Fruit fly (Drosophila melanogaster) whole organism, embryonic: ENCODE results near the gene Agpat1.

Source experiments
- Adf1 ChIP-seq: fragments of 200-800 bp; sonication (Bioruptor generic); IDR thresholded peaks from 2 replicates; pipeline ENCODE4 v1.3.6; 2022; ENCODE audit warnings: missing biosample characterization, missing genetic modification characterization
- Aef1 ChIP-seq: fragments of 200-800 bp; sonication (Bioruptor generic); IDR thresholded peaks from 3 replicates; pipeline ENCODE4 v1.3.6; 2022; ENCODE audit warnings: missing biosample characterization, missing genetic modification characterization
- Atf6 ChIP-seq: fragments of 200-800 bp; sonication (Bioruptor generic); IDR thresholded peaks from 2 replicates; pipeline ENCODE4 v1.3.6; 2022; ENCODE audit warnings: missing biosample characterization, missing genetic modification characterization
- CG1024 ChIP-seq: fragments of 200-800 bp; sonication (Bioruptor generic); IDR thresholded peaks from 2 replicates; pipeline ENCODE4 v1.3.6; 2022; ENCODE audit warnings: missing biosample characterization, missing genetic modification characterization
- CG10543 ChIP-seq: fragments of 200-800 bp; sonication (Bioruptor generic); optimal IDR thresholded peaks from 3 replicates; lab custom pipeline; 2017; ENCODE audit warnings: missing biosample characterization, mild to moderate bottlenecking, missing genetic modification characterization, moderate library complexity
- CG10979 ChIP-seq: fragments of 200-800 bp; sonication (Bioruptor generic); optimal IDR thresholded peaks from 2 replicates; lab custom pipeline; 2018; ENCODE audit warnings: missing biosample characterization, mild to moderate bottlenecking, missing genetic modification characterization, moderate library complexity
- CG12104 ChIP-seq: fragments of 200-800 bp; sonication (Bioruptor generic); optimal IDR thresholded peaks from 3 replicates; lab custom pipeline; 2016; ENCODE audit warnings: missing biosample characterization, missing genetic modification characterization
- CG12299 ChIP-seq: fragments of 200-800 bp; sonication (Bioruptor generic); optimal IDR thresholded peaks from 2 replicates; lab custom pipeline; 2018; ENCODE audit warnings: missing biosample characterization, mild to moderate bottlenecking, missing genetic modification characterization
- CG12659 ChIP-seq: fragments of 200-800 bp; sonication (Bioruptor generic); optimal IDR thresholded peaks from 3 replicates; lab custom pipeline; 2017; ENCODE audit warnings: mild to moderate bottlenecking, missing biosample characterization, missing genetic modification reagents, missing genetic modification characterization
- CG12942 ChIP-seq: fragments of 200-800 bp; sonication (Bioruptor generic); optimal IDR thresholded peaks from 3 replicates; lab custom pipeline; 2016; ENCODE audit warnings: missing biosample characterization, missing genetic modification characterization
- CG16813 ChIP-seq: fragments of 200-800 bp; sonication (Bioruptor generic); IDR thresholded peaks from 3 replicates; pipeline ENCODE4 v1.3.6; 2022; ENCODE audit warnings: missing biosample characterization, missing genetic modification characterization; ENCODE audit not compliant: partially characterized antibody
- CG17912 ChIP-seq: fragments of 200-800 bp; sonication (Bioruptor generic); optimal IDR thresholded peaks from 2 replicates; lab custom pipeline; 2018; ENCODE audit warnings: missing biosample characterization, mild to moderate bottlenecking, missing genetic modification characterization
- CG1832 ChIP-seq: fragments of 200-800 bp; sonication (Bioruptor generic); optimal IDR thresholded peaks from 2 replicates; lab custom pipeline; 2017; ENCODE audit warnings: missing biosample characterization, mild to moderate bottlenecking, missing genetic modification characterization, inconsistent platforms
- CG2678 ChIP-seq: fragments of 200-800 bp; sonication (Bioruptor generic); optimal IDR thresholded peaks from 3 replicates; lab custom pipeline; 2019; ENCODE audit warnings: missing biosample characterization, mild to moderate bottlenecking, missing genetic modification characterization, moderate library complexity
- CG31224 ChIP-seq: fragments of 200-800 bp; sonication (Bioruptor generic); IDR thresholded peaks from 2 replicates; pipeline ENCODE4 v1.3.6; 2022; ENCODE audit warnings: missing biosample characterization, missing genetic modification characterization
- CG3847 ChIP-seq: fragments of 200-800 bp; sonication (Bioruptor generic); IDR thresholded peaks from 2 replicates; pipeline ENCODE4 v1.3.6; 2022; ENCODE audit warnings: missing biosample characterization, missing genetic modification characterization
- CG5180 ChIP-seq: fragments of 200-800 bp; sonication (Bioruptor generic); optimal IDR thresholded peaks from 3 replicates; lab custom pipeline; 2017; ENCODE audit warnings: missing biosample characterization, missing genetic modification characterization, mild to moderate bottlenecking, moderate library complexity, missing genetic modification reagents
- CG6813 ChIP-seq: fragments of 200-800 bp; sonication (Bioruptor generic); optimal IDR thresholded peaks from 2 replicates; lab custom pipeline; 2017; ENCODE audit warnings: missing biosample characterization, missing genetic modification characterization, mild to moderate bottlenecking, moderate library complexity, missing genetic modification reagents
- Dip3 ChIP-seq: fragments of 200-800 bp; sonication (Bioruptor generic); optimal IDR thresholded peaks from 3 replicates; lab custom pipeline; 2016; ENCODE audit warnings: missing biosample characterization, missing genetic modification characterization
- Drgx ChIP-seq: fragments of 200-800 bp; sonication (Bioruptor generic); IDR thresholded peaks from 2 replicates; pipeline ENCODE4 v1.3.6; 2022; ENCODE audit warnings: missing biosample characterization, missing genetic modification characterization
- E2f2 ChIP-seq: fragments of 200-800 bp; sonication (Bioruptor generic); IDR thresholded peaks from 2 replicates; pipeline ENCODE4 v1.3.6; 2022; ENCODE audit warnings: missing biosample characterization, missing genetic modification characterization
- HHEX ChIP-seq: fragments of 200-800 bp; sonication (Bioruptor generic); optimal IDR thresholded peaks from 3 replicates; lab custom pipeline; 2017; ENCODE audit warnings: missing biosample characterization, mild to moderate bottlenecking, missing genetic modification characterization, missing genetic modification reagents
- HLHmδ ChIP-seq: fragments of 200-800 bp; sonication (Bioruptor generic); optimal IDR thresholded peaks from 2 replicates; lab custom pipeline; 2018; ENCODE audit warnings: missing biosample characterization, mild to moderate bottlenecking, missing genetic modification characterization, moderate library complexity
- MTF-1 ChIP-seq: fragments of 200-800 bp; sonication (Bioruptor generic); optimal IDR thresholded peaks from 2 replicates; lab custom pipeline; 2018; ENCODE audit warnings: missing biosample characterization, mild to moderate bottlenecking, missing genetic modification characterization, borderline replicate concordance
- Max ChIP-seq: fragments of 200-800 bp; sonication (Bioruptor generic); optimal IDR thresholded peaks from 2 replicates; lab custom pipeline; 2016; ENCODE audit warnings: missing biosample characterization, mild to moderate bottlenecking, missing genetic modification characterization
- Med ChIP-seq: fragments of 200-800 bp; sonication (Bioruptor generic); peaks from one replicate; lab custom pipeline; 2016; ENCODE audit warnings: missing biosample characterization, missing genetic modification characterization, mild to moderate bottlenecking, inconsistent platforms, moderate library complexity
- Nf-YA ChIP-seq: fragments of 200-800 bp; sonication (Bioruptor generic); IDR thresholded peaks from 2 replicates; pipeline ENCODE4 v1.3.6; 2022; ENCODE audit warnings: missing biosample characterization, missing genetic modification characterization
- Optix ChIP-seq: fragments of 200-800 bp; sonication (Bioruptor generic); IDR thresholded peaks from 3 replicates; pipeline ENCODE4 v1.3.6; 2022; ENCODE audit warnings: missing biosample characterization, missing genetic modification characterization
- Sox102F ChIP-seq: fragments of 200-800 bp; sonication (Bioruptor generic); optimal IDR thresholded peaks from 2 replicates; lab custom pipeline; 2018; ENCODE audit warnings: missing biosample characterization, mild to moderate bottlenecking, missing genetic modification characterization, moderate library complexity
- Tbp ChIP-seq: fragments of >200 bp; optimal IDR thresholded peaks from 2 replicates; lab custom pipeline; 2018; ENCODE audit warnings: missing biosample characterization, missing genetic modification characterization
- Trl ChIP-seq, 3 experiments: fragments of >200 bp in 2 of 3; fragments of 200-800 bp in 1 of 3; sonication (Bioruptor generic) in 1 of 3; optimal IDR thresholded peaks; 2 replicates in 1 of 3; 3 replicates in 2 of 3; lab custom pipeline; 2016 to 2017; ENCODE audit warnings: missing biosample characterization in 1 of 3, missing genetic modification characterization in 1 of 3
- ash1 ChIP-seq: fragments of 200-800 bp; sonication (Bioruptor generic); optimal IDR thresholded peaks from 2 replicates; lab custom pipeline; 2018; ENCODE audit warnings: missing biosample characterization, mild to moderate bottlenecking, missing genetic modification characterization
- ato ChIP-seq: fragments of 200-800 bp; sonication (Bioruptor generic); IDR thresholded peaks from 2 replicates; pipeline ENCODE4 v1.3.6; 2022; ENCODE audit warnings: missing biosample characterization, missing genetic modification characterization; ENCODE audit not compliant: partially characterized antibody
- bigmax ChIP-seq: fragments of 200-800 bp; sonication (Bioruptor generic); optimal IDR thresholded peaks from 2 replicates; lab custom pipeline; 2018; ENCODE audit warnings: missing biosample characterization, mild to moderate bottlenecking, missing genetic modification characterization
- bsh ChIP-seq, 2 experiments: fragments of 200-800 bp; sonication (Bioruptor generic); optimal IDR thresholded peaks; 2 replicates each; lab custom pipeline; 2017 to 2018; ENCODE audit warnings: mild to moderate bottlenecking in 2 of 2, missing biosample characterization in 2 of 2, missing genetic modification characterization in 2 of 2, moderate library complexity in 1 of 2
- cg ChIP-seq: fragments of 200-800 bp; sonication (Bioruptor generic); optimal IDR thresholded peaks from 3 replicates; lab custom pipeline; 2019; ENCODE audit warnings: missing biosample characterization, mild to moderate bottlenecking, missing genetic modification characterization, moderate library complexity
- corto ChIP-seq: fragments of 200-800 bp; sonication (Bioruptor generic); optimal IDR thresholded peaks from 2 replicates; lab custom pipeline; 2016; ENCODE audit warnings: missing biosample characterization, mild to moderate bottlenecking, missing genetic modification characterization, moderate library complexity
- gcm2 ChIP-seq: fragments of 200-800 bp; sonication (Bioruptor generic); optimal IDR thresholded peaks from 2 replicates; lab custom pipeline; 2016; ENCODE audit warnings: missing biosample characterization, missing genetic modification characterization
- hth ChIP-seq: fragments of >200 bp; optimal IDR thresholded peaks from 2 replicates; lab custom pipeline; 2017; ENCODE audit warnings: inconsistent platforms
- insv ChIP-seq, 2 experiments: fragments of 200-800 bp; sonication (Bioruptor generic); optimal IDR thresholded peaks; 3 replicates each; lab custom pipeline; 2016 to 2018; ENCODE audit warnings: missing biosample characterization in 2 of 2, missing genetic modification characterization in 2 of 2
- kah ChIP-seq: fragments of 200-800 bp; sonication (Bioruptor generic); optimal IDR thresholded peaks from 2 replicates; lab custom pipeline; 2018; ENCODE audit warnings: missing biosample characterization, mild to moderate bottlenecking, missing genetic modification characterization
- kay ChIP-seq: fragments of 200-800 bp; sonication (Bioruptor generic); optimal IDR thresholded peaks from 2 replicates; lab custom pipeline; 2016; ENCODE audit warnings: missing biosample characterization, missing genetic modification characterization
- luna ChIP-seq: fragments of 200-800 bp; sonication (Bioruptor generic); optimal IDR thresholded peaks from 2 replicates; lab custom pipeline; 2016; ENCODE audit warnings: missing biosample characterization, missing genetic modification characterization
- rib ChIP-seq: fragments of 200-800 bp; sonication (Bioruptor generic); IDR thresholded peaks from 2 replicates; pipeline ENCODE4 v1.3.6; 2022; ENCODE audit warnings: missing biosample characterization, missing genetic modification characterization
- schlank ChIP-seq: fragments of 200-800 bp; sonication (Bioruptor generic); optimal IDR thresholded peaks from 2 replicates; lab custom pipeline; 2018; ENCODE audit warnings: missing biosample characterization, mild to moderate bottlenecking, missing genetic modification characterization
- scrt ChIP-seq: fragments of 200-800 bp; sonication (Bioruptor generic); optimal IDR thresholded peaks from 2 replicates; lab custom pipeline; 2018; ENCODE audit warnings: missing biosample characterization, mild to moderate bottlenecking, missing genetic modification characterization, moderate library complexity
- sob ChIP-seq: fragments of 200-800 bp; sonication (Bioruptor generic); IDR thresholded peaks from 2 replicates; pipeline ENCODE4 v1.3.6; 2022; ENCODE audit warnings: missing biosample characterization, missing genetic modification characterization
- tio ChIP-seq: fragments of 200-800 bp; sonication (Bioruptor generic); optimal IDR thresholded peaks from 2 replicates; lab custom pipeline; 2017; ENCODE audit warnings: missing biosample characterization, missing genetic modification characterization, inconsistent platforms
- tna ChIP-seq: fragments of 200-800 bp; sonication (Bioruptor generic); IDR thresholded peaks from 2 replicates; pipeline ENCODE4 v1.3.6; 2022; ENCODE audit warnings: missing biosample characterization, missing genetic modification characterization; ENCODE audit not compliant: partially characterized antibody

Agpat1 gene

DNA sequence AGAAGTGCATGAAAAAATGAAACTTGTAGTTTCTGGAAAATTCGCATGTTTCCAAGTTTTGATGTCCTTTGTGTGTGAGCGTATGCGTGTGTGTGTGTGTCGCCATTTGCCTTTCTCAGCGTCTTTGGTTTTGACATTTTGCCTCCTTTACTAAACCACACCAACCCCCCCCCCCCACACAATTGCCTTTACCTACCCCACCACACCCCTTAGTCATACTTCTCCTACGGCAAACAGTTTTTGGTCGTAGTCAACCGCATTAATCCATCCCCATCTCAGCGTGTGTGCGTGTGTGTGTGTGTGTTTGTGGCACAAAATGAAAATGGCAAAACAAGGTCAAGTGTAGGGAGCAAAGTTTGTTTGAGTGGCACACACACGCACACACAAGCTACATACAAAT lies 16.1 kb upstream of the Agpat1 start (continued):
- no peak for TF ChIP-seq gcm2 (GFP tag; lab: Kevin White, UChicago)
- no peak for TF ChIP-seq Trl (optimal IDR thresholded peaks at IDR 0.05; lab: Kevin White, UChicago)
- TF ChIP-seq Trl (GFP tag; optimal IDR thresholded peaks at IDR 0.05; lab: Kevin White, UChicago) = no peak
- TF ChIP-seq cg = peak; percentile 53
- TF ChIP-seq ato = no peak
- TF ChIP-seq CG1024 (GFP tag; lab: Robert Waterston, UW) = no peak
- TF ChIP-seq Dip3 (GFP tag; lab: Kevin White, UChicago) = no peak
- no peak for TF ChIP-seq tna (GFP tag; lab: Robert Waterston, UW)
- TF ChIP-seq E2f2 = no peak
- no peak for TF ChIP-seq CG12659 (GFP tag; lab: Kevin White, UChicago)
- TF ChIP-seq Tbp = no peak
- TF ChIP-seq CG3847 (GFP tag; lab: Robert Waterston, UW) = no peak
- no peak for TF ChIP-seq Optix
- TF ChIP-seq CG31224 = 0 out of 2 replicates have a peak, but pooled peaks have one; percentile 5
- no peak for TF ChIP-seq CG12942 (GFP tag; lab: Kevin White, UChicago)
- TF ChIP-seq CG10979 (tag; lab: Kevin White, UChicago) = no peak
- TF ChIP-seq Nf-YA (GFP tag; lab: Robert Waterston, UW) = no peak
- TF ChIP-seq HLHmδ (GFP tag; lab: Kevin White, UChicago) = no peak
- TF ChIP-seq Aef1 = no peak
- TF ChIP-seq CG16813 (GFP tag; lab: Robert Waterston, UW) = no peak
- TF ChIP-seq bsh (GFP tag; optimal IDR thresholded peaks at IDR 0.05; lab: Kevin White, UChicago) = no peak
- TF ChIP-seq ash1 (GFP tag; lab: Kevin White, UChicago) = peak; percentile 44
- TF ChIP-seq Sox102F (GFP tag; lab: Kevin White, UChicago) = no peak
- no peak for TF ChIP-seq CG10543 (GFP tag; lab: Kevin White, UChicago)

DNA sequence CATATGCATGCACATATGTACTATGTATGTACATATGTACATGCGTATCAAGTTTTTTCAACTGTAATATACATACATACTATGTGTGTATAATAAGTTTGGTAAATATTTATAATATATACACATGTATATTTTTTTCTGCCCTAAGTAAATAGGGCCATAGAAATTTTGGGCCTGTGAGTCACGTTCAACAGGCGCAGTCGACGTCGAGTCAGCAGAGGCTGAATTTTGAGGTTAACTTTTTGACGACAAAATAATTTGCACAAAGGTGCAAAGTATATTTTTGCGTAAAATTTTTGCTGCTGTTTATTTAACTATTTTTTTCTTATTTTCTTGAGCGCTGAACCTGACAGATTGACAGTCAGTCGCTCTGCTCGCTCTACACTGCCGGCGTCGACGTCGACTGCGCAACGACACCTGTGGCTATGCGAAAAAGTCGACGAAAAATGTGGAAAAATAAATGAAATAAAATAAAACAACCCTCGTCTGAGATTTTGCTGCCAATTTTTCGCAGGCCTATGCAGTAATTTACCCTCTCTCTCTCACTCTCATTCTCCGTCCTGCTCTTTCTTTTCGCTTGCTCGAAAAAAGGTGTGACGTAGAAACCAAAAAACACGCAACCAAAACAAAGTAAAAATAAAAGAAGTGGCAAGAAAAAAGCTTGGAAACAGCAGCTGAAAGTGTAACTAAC lies 15.0 kb upstream of the Agpat1 start:
- TF ChIP-seq Med = peak; percentile 78
- TF ChIP-seq tio (GFP tag; lab: Kevin White, UChicago) = no peak
- TF ChIP-seq CG2678 (tag; lab: Kevin White, UChicago) = peak; percentile 12
- no peak for TF ChIP-seq insv (GFP tag; optimal IDR thresholded peaks at IDR 0.05; lab: Kevin White, UChicago)
- TF ChIP-seq schlank (tag; lab: Kevin White, UChicago) = peak; percentile 6
- peak; percentile 4 for TF ChIP-seq MTF-1 (GFP tag; lab: Kevin White, UChicago)
- peak; percentile 0 for TF ChIP-seq CG17912 (GFP tag; lab: Kevin White, UChicago)
- peak; percentile 29 for TF ChIP-seq HHEX (GFP tag; lab: Kevin White, UChicago)
- peak; percentile 31 for TF ChIP-seq CG1832
- TF ChIP-seq kah (GFP tag; lab: Kevin White, UChicago) = peak; percentile 38
- no peak for TF ChIP-seq luna (GFP tag; lab: Kevin White, UChicago)
- TF ChIP-seq Atf6 (GFP tag; lab: Robert Waterston, UW) = 0 out of 2 replicates have a peak, but pooled peaks have one; percentile 10
- peak; percentile 6 for TF ChIP-seq Max
- peak; percentile 24 for TF ChIP-seq CG6813
- TF ChIP-seq CG12299 (tag; lab: Kevin White, UChicago) = no peak
- TF ChIP-seq bigmax (GFP tag; lab: Kevin White, UChicago) = peak; percentile 77
- TF ChIP-seq Drgx (GFP tag; lab: Robert Waterston, UW) = peak; percentile 53
- peak; percentile 70 for TF ChIP-seq Adf1 (GFP tag; lab: Robert Waterston, UW)
- TF ChIP-seq hth (lab: Kevin White, UChicago) = no peak
- peak; percentile 89 for TF ChIP-seq scrt (GFP tag; lab: Kevin White, UChicago)
- TF ChIP-seq kay (GFP tag; lab: Kevin White, UChicago) = peak; percentile 0
- TF ChIP-seq sob (GFP tag; lab: Robert Waterston, UW) = 0 out of 2 replicates have a peak, but pooled peaks have one; percentile 10
- 0 out of 2 replicates have a peak, but pooled peaks have one; percentile 16 for TF ChIP-seq rib (GFP tag; lab: Robert Waterston, UW)
- peak; percentile 6 for TF ChIP-seq CG12104 (GFP tag; lab: Kevin White, UChicago)
- TF ChIP-seq corto (GFP tag; lab: Kevin White, UChicago) = peak; percentile 38
- peak; percentile 41 for TF ChIP-seq CG5180 (GFP tag; lab: Kevin White, UChicago)
